1 fruit fly cellular context compared by ENCODE assay signal in genomic region chrX:18788143-18788745, dm6.
TF ChIP-seq lines count a peak whose summit lies in the region.

Gene CG6961, minus strand, starts transcription at chrX:18788210.
Gene S6KL, plus strand, starts transcription at chrX:18788464.

TF ChIP-seq in whole organism, embryonic, 481 proteins besides CTCF, POLR2A, EP300 and RAD21 (continued from another document and continues in another):
- TF ChIP-seq Pdp1 (GFP tag; optimal IDR thresholded peaks at IDR 0.05; lab: Kevin White, UChicago) = peak in 1 of 2 experiments; percentile 97
- no peak for TF ChIP-seq CG6689 (GFP tag; IDR thresholded peaks at IDR 0.05; lab: Robert Waterston, UW)
- TF ChIP-seq fd96Cb (tag; optimal IDR thresholded peaks at IDR 0.05; lab: Kevin White, UChicago) = no peak
- no peak for TF ChIP-seq Adf1 (GFP tag; IDR thresholded peaks at IDR 0.05; lab: Robert Waterston, UW)
- TF ChIP-seq CG1647 (GFP tag; optimal IDR thresholded peaks at IDR 0.05; lab: Kevin White, UChicago) = no peak
- TF ChIP-seq CG17186 (GFP tag; optimal IDR thresholded peaks at IDR 0.05; lab: Kevin White, UChicago) = peak; percentile 62
- peak; percentile 91 for TF ChIP-seq Sin3A (optimal IDR thresholded peaks at IDR 0.05; lab: Kevin White, UChicago)
- peak; percentile 30 for TF ChIP-seq CG9817 (tag; optimal IDR thresholded peaks at IDR 0.05; lab: Kevin White, UChicago)
- TF ChIP-seq hb (GFP tag; IDR thresholded peaks at IDR 0.05; lab: Robert Waterston, UW; ENCODE audit: partially characterized antibody) = peak; percentile 60; the same call in 1 of the 3 replicates
- no peak for TF ChIP-seq kah (GFP tag; optimal IDR thresholded peaks at IDR 0.05; lab: Kevin White, UChicago)
- no peak for TF ChIP-seq mam (GFP tag; optimal IDR thresholded peaks at IDR 0.05; lab: Kevin White, UChicago)
- TF ChIP-seq H2.0 (GFP tag; IDR thresholded peaks at IDR 0.05; lab: Robert Waterston, UW) = no peak
- no peak for TF ChIP-seq grn (GFP tag; optimal IDR thresholded peaks at IDR 0.05; lab: Kevin White, UChicago)
- TF ChIP-seq stc (GFP tag; IDR thresholded peaks at IDR 0.05; lab: Robert Waterston, UW) = no peak
- no peak for TF ChIP-seq CG18262 (tag; optimal IDR thresholded peaks at IDR 0.05; lab: Kevin White, UChicago)
- no peak for TF ChIP-seq CG8478 (optimal IDR thresholded peaks at IDR 0.05; lab: Kevin White, UChicago)
- no peak for TF ChIP-seq aop (GFP tag; IDR thresholded peaks at IDR 0.05; lab: Robert Waterston, UW)
- no peak for TF ChIP-seq Elba2 (GFP tag; optimal IDR thresholded peaks at IDR 0.05; lab: Kevin White, UChicago)
- TF ChIP-seq psq (GFP tag; optimal IDR thresholded peaks at IDR 0.05; lab: Kevin White, UChicago) = no peak
- peak; percentile 43 for TF ChIP-seq MBD-R2 (GFP tag; IDR thresholded peaks at IDR 0.05; lab: Robert Waterston, UW)
- no peak for TF ChIP-seq CG6854 (GFP tag; optimal IDR thresholded peaks at IDR 0.05; lab: Kevin White, UChicago)
- TF ChIP-seq CG9609 (GFP tag; optimal IDR thresholded peaks at IDR 0.05; lab: Kevin White, UChicago) = no peak
- peak; percentile 57 for TF ChIP-seq hkb (optimal IDR thresholded peaks at IDR 0.05; lab: Kevin White, UChicago)
- TF ChIP-seq hkb (GFP tag; IDR thresholded peaks at IDR 0.05; lab: Robert Waterston, UW) = no peak
- peak; percentile 45; the same call in 1 of the 2 replicates for TF ChIP-seq E2f2 (GFP tag; IDR thresholded peaks at IDR 0.05; lab: Robert Waterston, UW)
- TF ChIP-seq CG6813 (GFP tag; optimal IDR thresholded peaks at IDR 0.05; lab: Kevin White, UChicago) = no peak
- peak; percentile 48 for TF ChIP-seq CG1603 (tag; optimal IDR thresholded peaks at IDR 0.05; lab: Kevin White, UChicago)
- no peak for TF ChIP-seq CG17612 (GFP tag; IDR thresholded peaks at IDR 0.05; lab: Robert Waterston, UW)
- TF ChIP-seq Opbp (GFP tag; IDR thresholded peaks at IDR 0.05; lab: Robert Waterston, UW; ENCODE audit: partially characterized antibody) = peak; percentile 70; the same call in 1 of the 3 replicates
- peak; percentile 34 for TF ChIP-seq CG12391 (tag; optimal IDR thresholded peaks at IDR 0.05; lab: Kevin White, UChicago)
- TF ChIP-seq jing (GFP tag; optimal IDR thresholded peaks at IDR 0.05; lab: Kevin White, UChicago) = no peak
- TF ChIP-seq CG6654 (GFP tag; optimal IDR thresholded peaks at IDR 0.05; lab: Kevin White, UChicago) = no peak
- peak; percentile 78 for TF ChIP-seq pzg (GFP tag; optimal IDR thresholded peaks at IDR 0.05; lab: Kevin White, UChicago)
- peak; percentile 38 for TF ChIP-seq Ets97D (GFP tag; optimal IDR thresholded peaks at IDR 0.05; lab: Kevin White, UChicago)
- TF ChIP-seq CG13123 (GFP tag; optimal IDR thresholded peaks at IDR 0.05; lab: Kevin White, UChicago) = no peak
- peak; percentile 22 for TF ChIP-seq CG2712 (tag; optimal IDR thresholded peaks at IDR 0.05; lab: Kevin White, UChicago)
- peak; percentile 74 for TF ChIP-seq pfk (GFP tag; optimal IDR thresholded peaks at IDR 0.05; lab: Kevin White, UChicago)
- TF ChIP-seq GATAe (GFP tag; conservative IDR thresholded peaks at IDR 0.05; lab: Robert Waterston, UW) = no peak
- TF ChIP-seq lilli (GFP tag; optimal IDR thresholded peaks at IDR 0.05; lab: Kevin White, UChicago) = peak; percentile 14
- TF ChIP-seq tgo (GFP tag; IDR thresholded peaks at IDR 0.05; lab: Robert Waterston, UW) = no peak
- TF ChIP-seq otp (GFP tag; IDR thresholded peaks at IDR 0.05; lab: Robert Waterston, UW) = no peak
- no peak for TF ChIP-seq z (GFP tag; IDR thresholded peaks at IDR 0.05; lab: Robert Waterston, UW)
- TF ChIP-seq CG14014 (GFP tag; IDR thresholded peaks at IDR 0.05; lab: Robert Waterston, UW) = no peak
- peak; percentile 48; the same call in 1 of the 2 replicates for TF ChIP-seq tna (GFP tag; IDR thresholded peaks at IDR 0.05; lab: Robert Waterston, UW; ENCODE audit: partially characterized antibody)
- TF ChIP-seq YL-1 (GFP tag; optimal IDR thresholded peaks at IDR 0.05; lab: Kevin White, UChicago) = peak; percentile 70
- TF ChIP-seq CG15514 (GFP tag; optimal IDR thresholded peaks at IDR 0.05; lab: Kevin White, UChicago) = peak; percentile 51
- peak; percentile 83 for TF ChIP-seq MESR4 (GFP tag; optimal IDR thresholded peaks at IDR 0.05; lab: Kevin White, UChicago)
- no peak for TF ChIP-seq so (GFP tag; IDR thresholded peaks at IDR 0.05; lab: Robert Waterston, UW)
- TF ChIP-seq ttk (GFP tag; IDR thresholded peaks at IDR 0.05; lab: Robert Waterston, UW) = no peak
- peak; percentile 76 for TF ChIP-seq unc-4 (GFP tag; IDR thresholded peaks at IDR 0.05; lab: Robert Waterston, UW; ENCODE audit: partially characterized antibody)
- TF ChIP-seq crol (GFP tag; IDR thresholded peaks at IDR 0.05; lab: Robert Waterston, UW) = 0 out of 2 replicates have a peak, but pooled peaks have one; percentile 8
- peak; percentile 46; the same call in 1 of the 2 replicates for TF ChIP-seq CG9932 (GFP tag; IDR thresholded peaks at IDR 0.05; lab: Robert Waterston, UW)
- TF ChIP-seq CG17829 (tag; optimal IDR thresholded peaks at IDR 0.05; lab: Kevin White, UChicago) = peak; percentile 18
- TF ChIP-seq eyg (GFP tag; optimal IDR thresholded peaks at IDR 0.05; lab: Kevin White, UChicago) = no peak
- no peak for TF ChIP-seq CG34376 (GFP tag; optimal IDR thresholded peaks at IDR 0.05; lab: Kevin White, UChicago)
- TF ChIP-seq mld (GFP tag; IDR thresholded peaks at IDR 0.05; lab: Robert Waterston, UW; ENCODE audit: partially characterized antibody) = peak; percentile 54; the same call in 1 of the 3 replicates
- peak; percentile 76 for TF ChIP-seq Lhr (GFP tag; optimal IDR thresholded peaks at IDR 0.05; lab: Kevin White, UChicago)
- TF ChIP-seq CG12744 (GFP tag; optimal IDR thresholded peaks at IDR 0.05; lab: Kevin White, UChicago) = no peak
- TF ChIP-seq HmgZ (tag; optimal IDR thresholded peaks at IDR 0.05; lab: Kevin White, UChicago) = peak; percentile 10
- TF ChIP-seq Ets65A (GFP tag; lab: Kevin White, UChicago) = peak; percentile 86
- TF ChIP-seq bbx (GFP tag; IDR thresholded peaks at IDR 0.05; lab: Robert Waterston, UW; ENCODE audit: partially characterized antibody) = peak; percentile 55; the same call in 1 of the 2 replicates
- no peak for TF ChIP-seq scrt (GFP tag; optimal IDR thresholded peaks at IDR 0.05; lab: Kevin White, UChicago)
- no peak for TF ChIP-seq Antp (GFP tag; optimal IDR thresholded peaks at IDR 0.05; lab: Kevin White, UChicago)
- peak; percentile 98 for TF ChIP-seq ssp (GFP tag; IDR thresholded peaks at IDR 0.05; lab: Robert Waterston, UW)
- peak; percentile 11 for TF ChIP-seq CG9727 (GFP tag; optimal IDR thresholded peaks at IDR 0.05; lab: Kevin White, UChicago)
- no peak for TF ChIP-seq CG4328 (GFP tag; optimal IDR thresholded peaks at IDR 0.05; lab: Kevin White, UChicago)
- no peak for TF ChIP-seq CG8290 (GFP tag; optimal IDR thresholded peaks at IDR 0.05; lab: Kevin White, UChicago)
- peak in 1 of 2 experiments; percentile 1 for TF ChIP-seq CG8290 (tag; optimal IDR thresholded peaks at IDR 0.05; lab: Kevin White, UChicago)
- peak; percentile 71 for TF ChIP-seq Doc3 (GFP tag; IDR thresholded peaks at IDR 0.05; lab: Robert Waterston, UW; ENCODE audit: partially characterized antibody)
- TF ChIP-seq Hmr (GFP tag; optimal IDR thresholded peaks at IDR 0.05; lab: Kevin White, UChicago) = peak; percentile 11
- TF ChIP-seq amos (GFP tag; IDR thresholded peaks at IDR 0.05; lab: Robert Waterston, UW; ENCODE audit: partially characterized antibody) = peak; percentile 77
- no peak for TF ChIP-seq CG3281 (GFP tag; optimal IDR thresholded peaks at IDR 0.05; lab: Kevin White, UChicago)
- TF ChIP-seq Dfd (GFP tag; optimal IDR thresholded peaks at IDR 0.05; lab: Kevin White, UChicago) = peak in 1 of 2 experiments; percentile 71
- TF ChIP-seq CG12769 (tag; optimal IDR thresholded peaks at IDR 0.05; lab: Kevin White, UChicago) = no peak
- TF ChIP-seq CG15479 (GFP tag; optimal IDR thresholded peaks at IDR 0.05; lab: Kevin White, UChicago) = peak; percentile 1
- no peak for TF ChIP-seq CG1832 (GFP tag; optimal IDR thresholded peaks at IDR 0.05; lab: Kevin White, UChicago)
- peak; percentile 53 for TF ChIP-seq phol (tag; optimal IDR thresholded peaks at IDR 0.05; lab: Kevin White, UChicago)
- no peak for TF ChIP-seq run (tag; optimal IDR thresholded peaks at IDR 0.05; lab: Kevin White, UChicago)
- TF ChIP-seq odd (GFP tag; optimal IDR thresholded peaks at IDR 0.05; lab: Kevin White, UChicago) = no peak
- TF ChIP-seq CG5245 (GFP tag; optimal IDR thresholded peaks at IDR 0.05; lab: Kevin White, UChicago) = no peak
- no peak for TF ChIP-seq Nf-YB (GFP tag; optimal IDR thresholded peaks at IDR 0.05; lab: Kevin White, UChicago)
- TF ChIP-seq CG10147 (GFP tag; optimal IDR thresholded peaks at IDR 0.05; lab: Kevin White, UChicago) = no peak
- TF ChIP-seq CG2129 (GFP tag; IDR thresholded peaks at IDR 0.05; lab: Robert Waterston, UW; ENCODE audit: partially characterized antibody) = peak; percentile 47; the same call in 1 of the 2 replicates
- TF ChIP-seq CG10321 (GFP tag; IDR thresholded peaks at IDR 0.05; lab: Robert Waterston, UW) = no peak
- TF ChIP-seq Oaz (GFP tag; IDR thresholded peaks at IDR 0.05; lab: Robert Waterston, UW) = no peak
- no peak for TF ChIP-seq ap (GFP tag; IDR thresholded peaks at IDR 0.05; lab: Robert Waterston, UW)
- no peak for TF ChIP-seq CG11723 (GFP tag; optimal IDR thresholded peaks at IDR 0.05; lab: Kevin White, UChicago)
- TF ChIP-seq Bgb (GFP tag; IDR thresholded peaks at IDR 0.05; lab: Robert Waterston, UW; ENCODE audit: partially characterized antibody) = peak; percentile 69
- TF ChIP-seq yki (optimal IDR thresholded peaks at IDR 0.05; lab: Kevin White, UChicago) = no peak
- no peak for TF ChIP-seq CG32767 (GFP tag; IDR thresholded peaks at IDR 0.05; lab: Robert Waterston, UW)
- no peak for TF ChIP-seq unpg (GFP tag; optimal IDR thresholded peaks at IDR 0.05; lab: Kevin White, UChicago)
- peak; percentile 14; the same call in 1 of the 2 replicates for TF ChIP-seq Rfx (GFP tag; IDR thresholded peaks at IDR 0.05; lab: Robert Waterston, UW)
- no peak for TF ChIP-seq Hmx (GFP tag; optimal IDR thresholded peaks at IDR 0.05; lab: Kevin White, UChicago)
- no peak for TF ChIP-seq Oli (tag; optimal IDR thresholded peaks at IDR 0.05; lab: Kevin White, UChicago)
- TF ChIP-seq CG30020 (tag; optimal IDR thresholded peaks at IDR 0.05; lab: Kevin White, UChicago) = peak; percentile 95
- no peak for TF ChIP-seq Fer1 (GFP tag; optimal IDR thresholded peaks at IDR 0.05; lab: Kevin White, UChicago)
- TF ChIP-seq CG4617 (GFP tag; optimal IDR thresholded peaks at IDR 0.05; lab: Kevin White, UChicago; ENCODE audit: borderline replicate concordance) = peak; percentile 29
- TF ChIP-seq mirr (GFP tag; optimal IDR thresholded peaks at IDR 0.05; lab: Kevin White, UChicago) = no peak
- peak; percentile 64 for TF ChIP-seq Med (GFP tag; lab: Kevin White, UChicago)
- no peak for TF ChIP-seq pum (GFP tag; optimal IDR thresholded peaks at IDR 0.05; lab: Kevin White, UChicago)
- TF ChIP-seq CG6791 (GFP tag; IDR thresholded peaks at IDR 0.05; lab: Robert Waterston, UW; ENCODE audit: partially characterized antibody) = peak; percentile 64
- TF ChIP-seq CG3847 (GFP tag; IDR thresholded peaks at IDR 0.05; lab: Robert Waterston, UW) = peak; percentile 43
- no peak for TF ChIP-seq CG12219 (GFP tag; optimal IDR thresholded peaks at IDR 0.05; lab: Kevin White, UChicago)
- TF ChIP-seq Rx (GFP tag; IDR thresholded peaks at IDR 0.05; lab: Robert Waterston, UW) = no peak
- peak; percentile 44 for TF ChIP-seq CoRest (tag; optimal IDR thresholded peaks at IDR 0.05; lab: Kevin White, UChicago)
- peak; percentile 67 for TF ChIP-seq CG14710 (tag; optimal IDR thresholded peaks at IDR 0.05; lab: Kevin White, UChicago)
- TF ChIP-seq knrl (GFP tag; IDR thresholded peaks at IDR 0.05; lab: Robert Waterston, UW; ENCODE audit: partially characterized antibody) = peak; percentile 90
- no peak for TF ChIP-seq Max (GFP tag; optimal IDR thresholded peaks at IDR 0.05; lab: Kevin White, UChicago)
- no peak for TF ChIP-seq tio (GFP tag; optimal IDR thresholded peaks at IDR 0.05; lab: Kevin White, UChicago)
- no peak for TF ChIP-seq trh (GFP tag; optimal IDR thresholded peaks at IDR 0.05; lab: Kevin White, UChicago)
- peak; percentile 22 for TF ChIP-seq CG10543 (GFP tag; optimal IDR thresholded peaks at IDR 0.05; lab: Kevin White, UChicago)
- TF ChIP-seq CG10654 (GFP tag; optimal IDR thresholded peaks at IDR 0.05; lab: Kevin White, UChicago) = no peak
- TF ChIP-seq fd102C (GFP tag; optimal IDR thresholded peaks at IDR 0.05; lab: Kevin White, UChicago) = no peak
- TF ChIP-seq Mad (GFP tag; optimal IDR thresholded peaks at IDR 0.05; lab: Kevin White, UChicago) = no peak
- TF ChIP-seq CG2120 (GFP tag; optimal IDR thresholded peaks at IDR 0.05; lab: Kevin White, UChicago) = peak; percentile 13
- TF ChIP-seq CG12155 (GFP tag; optimal IDR thresholded peaks at IDR 0.05; lab: Kevin White, UChicago) = no peak
- no peak for TF ChIP-seq insv (GFP tag; optimal IDR thresholded peaks at IDR 0.05; lab: Kevin White, UChicago)
- TF ChIP-seq Mrtf (GFP tag; IDR thresholded peaks at IDR 0.05; lab: Robert Waterston, UW) = no peak
- TF ChIP-seq HLH3B (GFP tag; IDR thresholded peaks at IDR 0.05; lab: Robert Waterston, UW) = no peak
- TF ChIP-seq CG33213 (GFP tag; optimal IDR thresholded peaks at IDR 0.05; lab: Kevin White, UChicago) = peak; percentile 15
- 0 out of 2 replicates have a peak, but pooled peaks have one; percentile 59 for TF ChIP-seq sna (GFP tag; IDR thresholded peaks at IDR 0.05; lab: Robert Waterston, UW; ENCODE audit: partially characterized antibody)
- TF ChIP-seq az2 (GFP tag; optimal IDR thresholded peaks at IDR 0.05; lab: Kevin White, UChicago) = no peak
- TF ChIP-seq CG30431 (GFP tag; optimal IDR thresholded peaks at IDR 0.05; lab: Kevin White, UChicago) = no peak
- TF ChIP-seq CG43689 (GFP tag; IDR thresholded peaks at IDR 0.05; lab: Robert Waterston, UW) = no peak
- peak; percentile 36 for TF ChIP-seq cg (GFP tag; optimal IDR thresholded peaks at IDR 0.05; lab: Kevin White, UChicago)
- TF ChIP-seq dmrt11E (tag; optimal IDR thresholded peaks at IDR 0.05; lab: Kevin White, UChicago) = no peak
- no peak for TF ChIP-seq CG11093 (GFP tag; IDR thresholded peaks at IDR 0.05; lab: Robert Waterston, UW)
- no peak for TF ChIP-seq CG6683 (GFP tag; optimal IDR thresholded peaks at IDR 0.05; lab: Kevin White, UChicago)
- peak; percentile 31 for TF ChIP-seq CG10267 (tag; optimal IDR thresholded peaks at IDR 0.05; lab: Kevin White, UChicago)
- TF ChIP-seq CG4707 (GFP tag; optimal IDR thresholded peaks at IDR 0.05; lab: Kevin White, UChicago) = no peak
- no peak for TF ChIP-seq Ptx1 (GFP tag; IDR thresholded peaks at IDR 0.05; lab: Robert Waterston, UW)
- TF ChIP-seq btn (GFP tag; optimal IDR thresholded peaks at IDR 0.05; lab: Kevin White, UChicago) = no peak
- no peak for TF ChIP-seq Bteb2 (GFP tag; optimal IDR thresholded peaks at IDR 0.05; lab: Kevin White, UChicago)
